Fruit fly (Drosophila melanogaster) whole organism, wandering third instar larva: Measurements from ENCODE around the gene Syx4.

Experiments
- Abd-B ChIP-seq: fragments of >200 bp; optimal IDR thresholded peaks from 2 replicates; lab custom pipeline; 2017; ENCODE audit warnings: missing biosample characterization, missing genetic modification characterization
- CG32264 ChIP-seq: fragments of 200-800 bp; sonication (Bioruptor generic); optimal IDR thresholded peaks from 2 replicates; lab custom pipeline; 2016; ENCODE audit warnings: missing biosample characterization, missing genetic modification characterization
- CG9705 ChIP-seq: fragments of 200-800 bp; sonication (Bioruptor generic); optimal IDR thresholded peaks from 2 replicates; lab custom pipeline; 2018; ENCODE audit warnings: missing biosample characterization, mild to moderate bottlenecking, missing genetic modification characterization
- CrebA ChIP-seq: fragments of 200-800 bp; sonication (Bioruptor generic); optimal IDR thresholded peaks from 2 replicates; lab custom pipeline; 2016; ENCODE audit warnings: missing biosample characterization, mild to moderate bottlenecking, missing genetic modification characterization, borderline replicate concordance
- Dfd ChIP-seq: fragments of >200 bp; optimal IDR thresholded peaks from 2 replicates; lab custom pipeline; 2017; ENCODE audit warnings: missing biosample characterization, missing genetic modification characterization
- Dif ChIP-seq: fragments of 200-275, 200-300 bp; sonication (Bioruptor generic); optimal IDR thresholded peaks from 2 replicates; lab custom pipeline; 2018; ENCODE audit warnings: missing biosample characterization, missing genetic modification characterization; ENCODE audit not compliant: partially characterized antibody
- GATAd ChIP-seq: sonication (Bioruptor generic); optimal IDR thresholded peaks from 2 replicates; lab custom pipeline; 2016; ENCODE audit warnings: missing biosample characterization, missing genetic modification characterization
- HLH106 ChIP-seq: fragments of 200-800 bp; optimal IDR thresholded peaks from 3 replicates; lab custom pipeline; 2019; ENCODE audit warnings: missing biosample characterization, mild to moderate bottlenecking, missing genetic modification characterization, moderate library complexity
- Hnf4 ChIP-seq: fragments of 200-800 bp; sonication (Bioruptor generic); optimal IDR thresholded peaks from 2 replicates; lab custom pipeline; 2016; ENCODE audit warnings: missing biosample characterization, mild to moderate bottlenecking, missing genetic modification characterization
- Hr78 ChIP-seq: fragments of >200 bp; optimal IDR thresholded peaks from 2 replicates; lab custom pipeline; 2017; ENCODE audit warnings: missing biosample characterization, missing genetic modification characterization
- Hr83 ChIP-seq: fragments of 200-300 bp; sonication (Bioruptor generic); optimal IDR thresholded peaks from 2 replicates; lab custom pipeline; 2016; ENCODE audit warnings: missing biosample characterization, mild to moderate bottlenecking, missing genetic modification characterization, moderate library complexity; ENCODE audit not compliant: poor library complexity, severe bottlenecking
- Jra ChIP-seq: sonication (Bioruptor generic); optimal IDR thresholded peaks from 2 replicates; lab custom pipeline; 2016; ENCODE audit warnings: missing biosample characterization, missing genetic modification characterization
- Mio ChIP-seq: sonication (Bioruptor generic); optimal IDR thresholded peaks from 2 replicates; lab custom pipeline; 2016; ENCODE audit warnings: missing biosample characterization, missing genetic modification characterization
- Myc ChIP-seq: fragments of >200 bp; optimal IDR thresholded peaks from 2 replicates; lab custom pipeline; 2017
- N ChIP-seq: fragments of >200 bp; optimal IDR thresholded peaks from 2 replicates; lab custom pipeline; 2018; ENCODE audit warnings: missing biosample characterization, missing external identifiers, missing genetic modification characterization
- OdsH ChIP-seq: fragments of 200-800 bp; sonication (Bioruptor generic); optimal IDR thresholded peaks from 2 replicates; lab custom pipeline; 2016; ENCODE audit warnings: missing biosample characterization, mild to moderate bottlenecking, missing genetic modification characterization
- Rel ChIP-seq, 2 experiments: fragments of 200-800 bp; sonication (Bioruptor generic) in 1 of 2; optimal IDR thresholded peaks; 2 replicates in 1 of 2; 3 replicates in 1 of 2; lab custom pipeline; 2016 to 2019; ENCODE audit warnings: mild to moderate bottlenecking in 2 of 2, missing biosample characterization in 2 of 2, missing genetic modification characterization in 2 of 2, moderate library complexity in 1 of 2
- Sp1 ChIP-seq: fragments of 200-800 bp; sonication (Bioruptor generic); optimal IDR thresholded peaks from 3 replicates; lab custom pipeline; 2019; ENCODE audit warnings: missing biosample characterization, mild to moderate bottlenecking, missing genetic modification characterization, moderate library complexity
- Vsx2 ChIP-seq: fragments of 200-300, 225-300 bp; sonication (Bioruptor generic); optimal IDR thresholded peaks from 2 replicates; lab custom pipeline; 2018; ENCODE audit warnings: missing biosample characterization, missing genetic modification characterization; ENCODE audit not compliant: partially characterized antibody
- br ChIP-seq: fragments of 200-800 bp; sonication (Bioruptor generic); optimal IDR thresholded peaks from 2 replicates; lab custom pipeline; 2016; ENCODE audit warnings: missing biosample characterization, missing genetic modification characterization
- brk ChIP-seq: fragments of 200-800 bp; sonication (Bioruptor generic); optimal IDR thresholded peaks from 2 replicates; lab custom pipeline; 2016; ENCODE audit warnings: missing biosample characterization, mild to moderate bottlenecking, missing genetic modification characterization
- dl ChIP-seq, 2 experiments: fragments of 175-275, 200-275 bp in 1 of 2; fragments of 200-275 bp in 1 of 2; sonication (Bioruptor generic); optimal IDR thresholded peaks; lab custom pipeline; 2018; ENCODE audit warnings: mild to moderate bottlenecking in 2 of 2, missing biosample characterization in 2 of 2, missing genetic modification characterization in 2 of 2, moderate library complexity in 2 of 2; ENCODE audit not compliant: partially characterized antibody in 2 of 2, insufficient read depth in 1 of 2
- dmrt93B ChIP-seq: fragments of 200-800 bp; sonication (Bioruptor generic); optimal IDR thresholded peaks from 2 replicates; lab custom pipeline; 2018; ENCODE audit warnings: missing biosample characterization, mild to moderate bottlenecking, missing genetic modification characterization
- dsf ChIP-seq: sonication (Bioruptor generic); optimal IDR thresholded peaks from 2 replicates; lab custom pipeline; 2016; ENCODE audit warnings: missing biosample characterization, missing genetic modification characterization, borderline replicate concordance
- ey ChIP-seq: fragments of 200-800 bp; sonication (Bioruptor generic); optimal IDR thresholded peaks from 2 replicates; lab custom pipeline; 2016; ENCODE audit warnings: missing biosample characterization, missing genetic modification characterization
- foxo ChIP-seq, 2 experiments: fragments of 200-800 bp; sonication (Bioruptor generic); optimal IDR thresholded peaks; 2 replicates in 1 of 2; 3 replicates in 1 of 2; lab custom pipeline; 2016 to 2017; ENCODE audit warnings: missing biosample characterization in 2 of 2, missing genetic modification characterization in 2 of 2
- fru ChIP-seq: fragments of 200-800 bp; sonication (Bioruptor generic); optimal IDR thresholded peaks from 3 replicates; lab custom pipeline; 2016; ENCODE audit warnings: missing biosample characterization, mild to moderate bottlenecking, missing genetic modification characterization
- h ChIP-seq: fragments of 200-800 bp; sonication (Bioruptor generic); optimal IDR thresholded peaks from 3 replicates; lab custom pipeline; 2016; ENCODE audit warnings: missing biosample characterization, mild to moderate bottlenecking, missing genetic modification characterization
- jim ChIP-seq: fragments of 175-275, 200-325 bp; sonication (Bioruptor generic); optimal IDR thresholded peaks from 2 replicates; lab custom pipeline; 2016; ENCODE audit warnings: missing biosample characterization, mild to moderate bottlenecking, missing genetic modification characterization
- lola ChIP-seq: fragments of >200 bp; optimal IDR thresholded peaks from 2 replicates; lab custom pipeline; 2017; ENCODE audit warnings: missing biosample characterization, missing genetic modification characterization
- pan ChIP-seq: fragments of >200 bp; optimal IDR thresholded peaks from 2 replicates; lab custom pipeline; 2017
- psq ChIP-seq: fragments of 200-800 bp; sonication (Bioruptor generic); optimal IDR thresholded peaks from 3 replicates; lab custom pipeline; 2017; ENCODE audit warnings: missing biosample characterization, mild to moderate bottlenecking, missing genetic modification characterization, moderate library complexity
- rgr ChIP-seq: fragments of 200-800 bp; sonication (Bioruptor generic); optimal IDR thresholded peaks from 3 replicates; lab custom pipeline; 2016; ENCODE audit warnings: missing biosample characterization, mild to moderate bottlenecking, missing genetic modification characterization
- sage ChIP-seq: fragments of 200-800 bp; sonication (Bioruptor generic); optimal IDR thresholded peaks from 2 replicates; lab custom pipeline; 2016; ENCODE audit warnings: missing biosample characterization, mild to moderate bottlenecking, missing genetic modification characterization
- sv ChIP-seq: fragments of 200-800 bp; sonication (Bioruptor generic); optimal IDR thresholded peaks from 3 replicates; lab custom pipeline; 2016; ENCODE audit warnings: missing biosample characterization, missing genetic modification characterization
- tai ChIP-seq: sonication (Bioruptor generic); optimal IDR thresholded peaks from 2 replicates; lab custom pipeline; 2016; ENCODE audit warnings: missing biosample characterization, missing genetic modification characterization
- usp ChIP-seq: fragments of >200 bp; optimal IDR thresholded peaks from 2 replicates; lab custom pipeline; 2017; ENCODE audit warnings: missing biosample characterization, missing genetic modification characterization
- woc ChIP-seq: sonication (Bioruptor generic); optimal IDR thresholded peaks from 2 replicates; lab custom pipeline; 2016; ENCODE audit warnings: missing biosample characterization, mild to moderate bottlenecking, missing genetic modification characterization

The Syx4 gene

DNA sequence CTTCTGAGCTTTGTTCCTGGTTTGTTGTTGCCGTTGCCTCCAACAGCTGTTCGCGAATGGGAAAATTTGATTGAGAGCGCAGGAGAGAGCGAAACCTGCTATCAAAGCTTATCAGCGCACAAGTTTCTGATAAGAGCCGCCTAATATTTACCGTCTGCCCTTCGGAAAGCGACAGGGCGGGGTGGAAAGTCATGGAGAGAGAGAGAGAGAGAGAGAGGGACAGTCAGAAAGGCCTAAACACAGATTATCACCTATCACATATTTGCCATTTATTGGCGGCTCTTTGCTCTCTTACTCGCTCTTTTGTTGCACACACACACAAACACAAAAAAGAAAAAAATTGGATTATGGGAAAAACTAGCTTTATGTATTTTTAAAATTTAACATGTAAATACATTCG is 275 bp downstream of the Syx4 start:
- TF ChIP-seq Abd-B (GFP tag; lab: Kevin White, UChicago) (no peak), Dif (GFP tag; lab: Kevin White, UChicago) (peak; percentile 31), dmrt93B (GFP tag; lab: Kevin White, UChicago) (no peak)

DNA sequence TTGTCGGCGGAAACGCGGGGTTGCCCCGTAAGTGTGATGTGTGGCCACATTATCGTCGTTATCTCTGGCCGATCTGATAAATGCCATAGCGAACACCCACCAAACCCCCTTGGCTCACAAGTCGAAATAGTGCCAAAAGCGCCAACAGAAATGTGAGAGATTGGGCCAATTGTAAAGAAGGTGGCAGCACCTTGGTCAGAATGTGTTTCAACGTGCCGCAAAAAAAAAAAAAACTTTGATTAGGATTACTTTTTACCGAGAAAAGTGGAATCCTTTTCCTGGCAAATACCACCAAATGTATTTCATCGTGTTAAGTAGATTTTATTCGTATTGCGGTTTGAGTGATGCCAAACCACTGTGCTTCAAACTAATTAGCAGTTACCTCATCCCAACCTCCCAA is 856 bp downstream of the Syx4 start:
- peak; percentile 31 for TF ChIP-seq psq (GFP tag; lab: Kevin White, UChicago)
- no peak for TF ChIP-seq jim (GFP tag; lab: Kevin White, UChicago)
- TF ChIP-seq lola (GFP tag; lab: Kevin White, UChicago): no peak
- no peak for TF ChIP-seq woc (GFP tag; lab: Kevin White, UChicago)
- TF ChIP-seq Hr78 (GFP tag; lab: Kevin White, UChicago): no peak
- TF ChIP-seq foxo (GFP tag; optimal IDR thresholded peaks at IDR 0.05; lab: Kevin White, UChicago): peak in 1 of 2 experiments; percentile 75
- no peak for TF ChIP-seq Rel (GFP tag; optimal IDR thresholded peaks at IDR 0.05; lab: Kevin White, UChicago)
- TF ChIP-seq Rel (tag; optimal IDR thresholded peaks at IDR 0.05; lab: Kevin White, UChicago): no peak
- no peak for TF ChIP-seq Abd-B (GFP tag; lab: Kevin White, UChicago)
- no peak for TF ChIP-seq brk (GFP tag; lab: Kevin White, UChicago)
- TF ChIP-seq dmrt93B (GFP tag; lab: Kevin White, UChicago): no peak
- no peak for TF ChIP-seq pan (lab: Kevin White, UChicago)
- no peak for TF ChIP-seq Mio (GFP tag; lab: Kevin White, UChicago)
- TF ChIP-seq N (GFP tag; lab: Kevin White, UChicago): no peak
- no peak for TF ChIP-seq usp (GFP tag; lab: Kevin White, UChicago)
- no peak for TF ChIP-seq dsf (GFP tag; lab: Kevin White, UChicago)
- no peak for TF ChIP-seq tai
- TF ChIP-seq Vsx2: no peak
- no peak for TF ChIP-seq Dfd (GFP tag; lab: Kevin White, UChicago)
- TF ChIP-seq CrebA (GFP tag; lab: Kevin White, UChicago): no peak
- no peak for TF ChIP-seq dl (GFP tag; optimal IDR thresholded peaks at IDR 0.05; lab: Kevin White, UChicago; ENCODE audit: insufficient read depth in 1 of 2, partially characterized antibody in 2 of 2)
- peak; percentile 62 for TF ChIP-seq sv (GFP tag; lab: Kevin White, UChicago)
- no peak for TF ChIP-seq Hr83 (GFP tag; lab: Kevin White, UChicago)
- TF ChIP-seq Jra (GFP tag; lab: Kevin White, UChicago): no peak
- peak; percentile 54 for TF ChIP-seq OdsH (GFP tag; lab: Kevin White, UChicago)
- no peak for TF ChIP-seq Myc
- peak; percentile 70 for TF ChIP-seq rgr (GFP tag; lab: Kevin White, UChicago)
- peak; percentile 54 for TF ChIP-seq br (GFP tag; lab: Kevin White, UChicago)
- no peak for TF ChIP-seq GATAd (GFP tag; lab: Kevin White, UChicago)
- peak; percentile 56 for TF ChIP-seq ey (GFP tag; lab: Kevin White, UChicago)
- TF ChIP-seq HLH106 (tag; lab: Kevin White, UChicago): no peak
- no peak for TF ChIP-seq sage (GFP tag; lab: Kevin White, UChicago)
- TF ChIP-seq CG9705: no peak
- no peak for TF ChIP-seq Dif (GFP tag; lab: Kevin White, UChicago)
- TF ChIP-seq fru: peak; percentile 55
- TF ChIP-seq Hnf4 (GFP tag; lab: Kevin White, UChicago): no peak
- TF ChIP-seq h (GFP tag; lab: Kevin White, UChicago): peak; percentile 72
- no peak for TF ChIP-seq Sp1 (GFP tag; lab: Kevin White, UChicago)
- no peak for TF ChIP-seq CG32264 (GFP tag; lab: Kevin White, UChicago)

- TF ChIP-seq jim (GFP tag; lab: Kevin White, UChicago): no peak
- no peak for TF ChIP-seq Myc
- no peak for TF ChIP-seq Abd-B (GFP tag; lab: Kevin White, UChicago)
- no peak for TF ChIP-seq CrebA (GFP tag; lab: Kevin White, UChicago)
- TF ChIP-seq dsf (GFP tag; lab: Kevin White, UChicago): no peak
- no peak for TF ChIP-seq brk (GFP tag; lab: Kevin White, UChicago)
- no peak for TF ChIP-seq Hnf4 (GFP tag; lab: Kevin White, UChicago)
- TF ChIP-seq psq (GFP tag; lab: Kevin White, UChicago): no peak
These were observed 1.8 kb downstream of the Syx4 start for dm6 chrX:2742067-2742466.
